Fruit fly (Drosophila melanogaster) whole organism, embryonic: Measurements from ENCODE around the gene Inx5.
A peak's percentile ranks its signal among the peaks of the same experiment; 100 is the strongest.

Experiments used
- Asciz ChIP-seq: fragments of 200-800 bp; sonication (Bioruptor generic); optimal IDR thresholded peaks from 2 replicates; lab custom pipeline; 2017; ENCODE audit warnings: missing biosample characterization, mild to moderate bottlenecking, missing genetic modification characterization, missing genetic modification reagents
- Awh ChIP-seq: fragments of 200-800 bp; sonication (Bioruptor generic); IDR thresholded peaks from 2 replicates; pipeline ENCODE4, ENCODE4 v1.3.6; 2022; ENCODE audit warnings: missing biosample characterization, missing genetic modification characterization
- CG10274 ChIP-seq: fragments of 200-800 bp; sonication (Bioruptor generic); optimal IDR thresholded peaks from 3 replicates; lab custom pipeline; 2017; ENCODE audit warnings: missing biosample characterization, mild to moderate bottlenecking, missing genetic modification characterization
- CG11398 ChIP-seq: fragments of 200-800 bp; sonication (Bioruptor generic); optimal IDR thresholded peaks from 2 replicates; lab custom pipeline; 2016; ENCODE audit warnings: missing biosample characterization, missing genetic modification characterization
- CG11456 ChIP-seq: fragments of 200-800 bp; sonication (Bioruptor generic); IDR thresholded peaks from 3 replicates; pipeline ENCODE4 v1.3.6; 2022; ENCODE audit warnings: missing biosample characterization, missing genetic modification characterization
- CG1233 ChIP-seq: fragments of 200-800 bp; sonication (Bioruptor generic); optimal IDR thresholded peaks from 4 replicates; lab custom pipeline; 2018; ENCODE audit warnings: missing biosample characterization, mild to moderate bottlenecking, missing genetic modification characterization
- CG13123 ChIP-seq: fragments of 200-800 bp; sonication (Bioruptor generic); optimal IDR thresholded peaks from 2 replicates; lab custom pipeline; 2016; ENCODE audit warnings: missing biosample characterization, missing genetic modification characterization
- CG13287 ChIP-seq: fragments of 200-800 bp; sonication (Bioruptor generic); IDR thresholded peaks from 2 replicates; pipeline ENCODE4 v1.3.6; 2022; ENCODE audit warnings: missing biosample characterization, missing genetic modification characterization; ENCODE audit not compliant: partially characterized antibody
- CG1602 ChIP-seq: fragments of 200-800 bp; sonication (Bioruptor generic); optimal IDR thresholded peaks from 3 replicates; lab custom pipeline; 2016; ENCODE audit warnings: missing biosample characterization, missing genetic modification characterization
- CG17328 ChIP-seq: fragments of 200-800 bp; sonication (Bioruptor generic); IDR thresholded peaks from 2 replicates; pipeline ENCODE4 v1.3.6; 2022; ENCODE audit warnings: missing biosample characterization, missing genetic modification characterization
- CG17829 ChIP-seq: fragments of 200-800 bp; optimal IDR thresholded peaks from 2 replicates; lab custom pipeline; 2019; ENCODE audit warnings: missing biosample characterization, mild to moderate bottlenecking, missing genetic modification characterization, moderate library complexity
- CG3726 ChIP-seq: fragments of 200-800 bp; sonication (Bioruptor generic); IDR thresholded peaks from 3 replicates; pipeline ENCODE4, ENCODE4 v1.3.6; 2022; ENCODE audit warnings: missing biosample characterization, missing genetic modification characterization
- CG4328 ChIP-seq: fragments of 200-800 bp; sonication (Bioruptor generic); optimal IDR thresholded peaks from 3 replicates; lab custom pipeline; 2017; ENCODE audit warnings: missing biosample characterization, missing genetic modification reagents, missing genetic modification characterization
- CG4360 ChIP-seq: fragments of 200-800 bp; sonication (Bioruptor generic); IDR thresholded peaks from 2 replicates; pipeline ENCODE4 v1.3.6; 2022; ENCODE audit warnings: missing biosample characterization, missing genetic modification characterization
- CG4854 ChIP-seq: fragments of 200-800 bp; sonication (Bioruptor generic); optimal IDR thresholded peaks from 2 replicates; lab custom pipeline; 2016; ENCODE audit warnings: missing biosample characterization, missing genetic modification characterization, inconsistent platforms
- CG5180 ChIP-seq: fragments of 200-800 bp; sonication (Bioruptor generic); optimal IDR thresholded peaks from 3 replicates; lab custom pipeline; 2017; ENCODE audit warnings: missing biosample characterization, missing genetic modification characterization, mild to moderate bottlenecking, moderate library complexity, missing genetic modification reagents
- CG6683 ChIP-seq: fragments of 200-800 bp; sonication (Bioruptor generic); optimal IDR thresholded peaks from 2 replicates; lab custom pipeline; 2017; ENCODE audit warnings: missing biosample characterization, mild to moderate bottlenecking, missing genetic modification characterization, missing genetic modification reagents
- CG6854 ChIP-seq: fragments of 200-800 bp; sonication (Bioruptor generic); optimal IDR thresholded peaks from 3 replicates; lab custom pipeline; 2017; ENCODE audit warnings: missing biosample characterization, mild to moderate bottlenecking, missing genetic modification characterization
- CG7271 ChIP-seq: fragments of 200-800 bp; sonication (Bioruptor generic); optimal IDR thresholded peaks from 2 replicates; lab custom pipeline; 2018; ENCODE audit warnings: missing biosample characterization, mild to moderate bottlenecking, missing genetic modification characterization, moderate library complexity
- CG7372 ChIP-seq: fragments of 200-800 bp; sonication (Bioruptor generic); IDR thresholded peaks from 2 replicates; pipeline ENCODE4 v1.3.6; 2022; ENCODE audit warnings: missing biosample characterization, missing genetic modification characterization
- CG9817 ChIP-seq: fragments of 200-800 bp; sonication (Bioruptor generic); optimal IDR thresholded peaks from 2 replicates; lab custom pipeline; 2018; ENCODE audit warnings: missing biosample characterization, mild to moderate bottlenecking, missing genetic modification characterization, moderate library complexity
- CrebB ChIP-seq: fragments of 200-800 bp; sonication (Bioruptor generic); optimal IDR thresholded peaks from 3 replicates; lab custom pipeline; 2018; ENCODE audit warnings: missing biosample characterization, mild to moderate bottlenecking, missing genetic modification characterization
- Doc3 ChIP-seq: fragments of 200-800 bp; sonication (Bioruptor generic); IDR thresholded peaks from 3 replicates; pipeline ENCODE4 v1.3.6; 2022; ENCODE audit warnings: missing biosample characterization, missing genetic modification characterization; ENCODE audit not compliant: partially characterized antibody
- E2f2 ChIP-seq: fragments of 200-800 bp; sonication (Bioruptor generic); IDR thresholded peaks from 2 replicates; pipeline ENCODE4 v1.3.6; 2022; ENCODE audit warnings: missing biosample characterization, missing genetic modification characterization
- Fer3 ChIP-seq: fragments of 200-800 bp; sonication (Bioruptor generic); optimal IDR thresholded peaks from 2 replicates; lab custom pipeline; 2018; ENCODE audit warnings: missing biosample characterization, mild to moderate bottlenecking, missing genetic modification characterization, moderate library complexity
- H15 ChIP-seq: fragments of 200-800 bp; sonication (Bioruptor generic); IDR thresholded peaks from 3 replicates; pipeline ENCODE4 v1.3.6; 2022; ENCODE audit warnings: missing biosample characterization, missing genetic modification characterization
- Jarid2 ChIP-seq: fragments of 200-800 bp; sonication (Bioruptor generic); optimal IDR thresholded peaks from 3 replicates; lab custom pipeline; 2017; ENCODE audit warnings: mild to moderate bottlenecking, missing biosample characterization, missing genetic modification reagents, missing genetic modification characterization
- Kr ChIP-seq: fragments of 200-800 bp; sonication (Bioruptor generic); optimal IDR thresholded peaks from 2 replicates; lab custom pipeline; 2017; ENCODE audit warnings: missing biosample characterization, mild to moderate bottlenecking, missing genetic modification characterization
- Lim3 ChIP-seq: fragments of 200-800 bp; sonication (Bioruptor generic); IDR thresholded peaks from 2 replicates; pipeline ENCODE4 v1.3.6; 2022; ENCODE audit warnings: missing biosample characterization, missing genetic modification characterization
- Med ChIP-seq: fragments of 200-800 bp; sonication (Bioruptor generic); peaks from one replicate; lab custom pipeline; 2016; ENCODE audit warnings: missing biosample characterization, missing genetic modification characterization, mild to moderate bottlenecking, inconsistent platforms, moderate library complexity
- Mes4 ChIP-seq: fragments of 200-800 bp; sonication (Bioruptor generic); optimal IDR thresholded peaks from 2 replicates; lab custom pipeline; 2016; ENCODE audit warnings: missing biosample characterization, missing genetic modification characterization
- NFAT ChIP-seq: fragments of 200-800 bp; sonication (Bioruptor generic); IDR thresholded peaks from 2 replicates; pipeline ENCODE4 v1.3.6; 2022; ENCODE audit warnings: missing biosample characterization, missing genetic modification characterization
- Rfx ChIP-seq: fragments of 200-800 bp; sonication (Bioruptor generic); IDR thresholded peaks from 2 replicates; pipeline ENCODE4 v1.3.6; 2022; ENCODE audit warnings: missing biosample characterization, missing genetic modification characterization
- Sox102F ChIP-seq: fragments of 200-800 bp; sonication (Bioruptor generic); optimal IDR thresholded peaks from 2 replicates; lab custom pipeline; 2018; ENCODE audit warnings: missing biosample characterization, mild to moderate bottlenecking, missing genetic modification characterization, moderate library complexity
- bbx ChIP-seq: fragments of 200-800 bp; sonication (Bioruptor generic); IDR thresholded peaks from 2 replicates; pipeline ENCODE4 v1.3.6; 2022; ENCODE audit warnings: missing biosample characterization, missing genetic modification characterization; ENCODE audit not compliant: partially characterized antibody
- btn ChIP-seq: fragments of 200-800 bp; sonication (Bioruptor generic); optimal IDR thresholded peaks from 2 replicates; lab custom pipeline; 2016; ENCODE audit warnings: missing biosample characterization, missing genetic modification characterization
- cg ChIP-seq: fragments of 200-800 bp; sonication (Bioruptor generic); optimal IDR thresholded peaks from 3 replicates; lab custom pipeline; 2019; ENCODE audit warnings: missing biosample characterization, mild to moderate bottlenecking, missing genetic modification characterization, moderate library complexity
- chif ChIP-seq, 2 experiments: fragments of 200-800 bp; sonication (Bioruptor generic); optimal IDR thresholded peaks; 3 replicates each; lab custom pipeline; 2016; ENCODE audit warnings: missing biosample characterization in 2 of 2, missing genetic modification characterization in 2 of 2
- chm ChIP-seq: fragments of 200-800 bp; sonication (Bioruptor generic); IDR thresholded peaks from 2 replicates; pipeline ENCODE4 v1.3.6; 2022; ENCODE audit warnings: missing biosample characterization, missing genetic modification characterization
- crol ChIP-seq: fragments of 200-800 bp; sonication (Bioruptor generic); IDR thresholded peaks from 2 replicates; pipeline ENCODE4 v1.3.6; 2022; ENCODE audit warnings: missing biosample characterization, missing genetic modification characterization
- danr ChIP-seq: fragments of 200-800 bp; sonication (Bioruptor generic); IDR thresholded peaks from 2 replicates; pipeline ENCODE4 v1.3.6; 2022; ENCODE audit warnings: missing biosample characterization, missing genetic modification characterization
- eve ChIP-seq, 2 experiments: fragments of >200 bp; optimal IDR thresholded peaks; 2 replicates each; lab custom pipeline; 2017; ENCODE audit warnings: missing biosample characterization in 2 of 2, missing genetic modification characterization in 2 of 2
- exex ChIP-seq: fragments of 200-800 bp; sonication (Bioruptor generic); optimal IDR thresholded peaks from 4 replicates; lab custom pipeline; 2018; ENCODE audit warnings: missing biosample characterization, mild to moderate bottlenecking, missing genetic modification characterization, moderate library complexity
- gcm2 ChIP-seq: fragments of 200-800 bp; sonication (Bioruptor generic); optimal IDR thresholded peaks from 2 replicates; lab custom pipeline; 2016; ENCODE audit warnings: missing biosample characterization, missing genetic modification characterization
- gfzf ChIP-seq: fragments of 200-800 bp; sonication (Bioruptor generic); optimal IDR thresholded peaks from 2 replicates; lab custom pipeline; 2016; ENCODE audit warnings: missing biosample characterization, mild to moderate bottlenecking, missing genetic modification characterization, moderate library complexity
- grau ChIP-seq: fragments of 200-800 bp; optimal IDR thresholded peaks from 3 replicates; lab custom pipeline; 2019; ENCODE audit warnings: missing biosample characterization, mild to moderate bottlenecking, missing genetic modification characterization, moderate library complexity
- maf-S ChIP-seq: fragments of 200-800 bp; sonication (Bioruptor generic); optimal IDR thresholded peaks from 2 replicates; lab custom pipeline; 2016; ENCODE audit warnings: missing biosample characterization, missing genetic modification characterization
- nerfin-2 ChIP-seq: fragments of 200-800 bp; sonication (Bioruptor generic); IDR thresholded peaks from 2 replicates; pipeline ENCODE4 v1.3.6; 2022; ENCODE audit warnings: missing biosample characterization, missing genetic modification characterization; ENCODE audit not compliant: partially characterized antibody
- pnt ChIP-seq: fragments of 200-800 bp; sonication (Bioruptor generic); optimal IDR thresholded peaks from 3 replicates; lab custom pipeline; 2016; ENCODE audit warnings: missing biosample characterization, missing genetic modification characterization
- sens-2 ChIP-seq: fragments of 200-800 bp; sonication (Bioruptor generic); IDR thresholded peaks from 2 replicates; pipeline ENCODE4 v1.3.6; 2022; ENCODE audit warnings: missing biosample characterization, missing genetic modification characterization
- tio ChIP-seq: fragments of 200-800 bp; sonication (Bioruptor generic); optimal IDR thresholded peaks from 2 replicates; lab custom pipeline; 2017; ENCODE audit warnings: missing biosample characterization, missing genetic modification characterization, inconsistent platforms
- yki ChIP-seq: fragments of >200 bp; optimal IDR thresholded peaks from 3 replicates; lab custom pipeline; 2018
- zfh2 ChIP-seq: fragments of 200-800 bp; sonication (Bioruptor generic); optimal IDR thresholded peaks from 2 replicates; lab custom pipeline; 2016; ENCODE audit warnings: missing biosample characterization, missing genetic modification characterization

Gene Inx5

dm6 chrX:19159942-19160341 lies 10.7 kb downstream of the Inx5 start (continued):
- TF ChIP-seq CG4360, result no peak
- no peak for TF ChIP-seq chm (GFP tag; lab: Robert Waterston, UW)
- TF ChIP-seq Kr (GFP tag; lab: Kevin White, UChicago), result no peak
- TF ChIP-seq Rfx (GFP tag; lab: Robert Waterston, UW), result no peak
- no peak for TF ChIP-seq Jarid2 (GFP tag; lab: Kevin White, UChicago)
- TF ChIP-seq exex (tag; lab: Kevin White, UChicago), result no peak
- TF ChIP-seq CG7372 (GFP tag; lab: Robert Waterston, UW), result no peak
- TF ChIP-seq sens-2 (GFP tag; lab: Robert Waterston, UW), result no peak
- TF ChIP-seq CG17328, result peak; percentile 21; the same call in 1 of the 2 replicates
- TF ChIP-seq Sox102F (GFP tag; lab: Kevin White, UChicago), result peak; percentile 64
- TF ChIP-seq CG13287 (GFP tag; lab: Robert Waterston, UW), result no peak
- no peak for TF ChIP-seq nerfin-2
- TF ChIP-seq Mes4 (GFP tag; lab: Kevin White, UChicago), result no peak
- TF ChIP-seq E2f2 (GFP tag; lab: Robert Waterston, UW), result no peak
- TF ChIP-seq crol (GFP tag; lab: Robert Waterston, UW), result no peak
- TF ChIP-seq tio (GFP tag; lab: Kevin White, UChicago), result no peak
- peak; percentile 41 for TF ChIP-seq cg
- TF ChIP-seq gfzf (GFP tag; lab: Kevin White, UChicago), result no peak
- TF ChIP-seq grau (tag; lab: Kevin White, UChicago), result peak; percentile 33
- TF ChIP-seq btn (GFP tag; lab: Kevin White, UChicago), result no peak
- TF ChIP-seq yki, result no peak
- TF ChIP-seq CG1602 (GFP tag; lab: Kevin White, UChicago), result no peak
- no peak for TF ChIP-seq zfh2 (GFP tag; lab: Kevin White, UChicago)
- no peak for TF ChIP-seq chif (GFP tag; optimal IDR thresholded peaks at IDR 0.05; lab: Kevin White, UChicago)
- TF ChIP-seq Med (GFP tag; lab: Kevin White, UChicago), result no peak
- no peak for TF ChIP-seq CG6683
- TF ChIP-seq CG13123 (GFP tag; lab: Kevin White, UChicago), result no peak
- TF ChIP-seq CG3726 (GFP tag; lab: Robert Waterston, UW), result no peak
- TF ChIP-seq CG10274 (GFP tag; lab: Kevin White, UChicago), result peak; percentile 35
- TF ChIP-seq Doc3 (GFP tag; lab: Robert Waterston, UW), result no peak
- TF ChIP-seq NFAT (GFP tag; lab: Robert Waterston, UW), result no peak
- no peak for TF ChIP-seq CG9817
- TF ChIP-seq H15 (GFP tag; lab: Robert Waterston, UW), result no peak
- TF ChIP-seq gcm2, result no peak
- no peak for TF ChIP-seq maf-S (GFP tag; lab: Kevin White, UChicago)
- peak; percentile 25 for TF ChIP-seq Asciz
- no peak for TF ChIP-seq CG6854 (GFP tag; lab: Kevin White, UChicago)
- no peak for TF ChIP-seq CG11398 (GFP tag; lab: Kevin White, UChicago)
- no peak for TF ChIP-seq Lim3 (GFP tag; lab: Robert Waterston, UW)
- TF ChIP-seq CG11456 (GFP tag; lab: Robert Waterston, UW), result no peak
- TF ChIP-seq pnt (GFP tag; lab: Kevin White, UChicago), result no peak
- no peak for TF ChIP-seq CrebB
- peak; percentile 1 for TF ChIP-seq CG17829 (tag; lab: Kevin White, UChicago)
- no peak for TF ChIP-seq eve (GFP tag; optimal IDR thresholded peaks at IDR 0.05; lab: Kevin White, UChicago)
- no peak for TF ChIP-seq danr (GFP tag; lab: Robert Waterston, UW)
- TF ChIP-seq CG4854 (GFP tag; lab: Kevin White, UChicago), result no peak
- no peak for TF ChIP-seq CG7271
- no peak for TF ChIP-seq CG1233 (GFP tag; lab: Kevin White, UChicago)
- no peak for TF ChIP-seq bbx (GFP tag; lab: Robert Waterston, UW)
- TF ChIP-seq Fer3 (tag; lab: Kevin White, UChicago), result no peak
- no peak for TF ChIP-seq CG5180
- TF ChIP-seq Awh, result no peak
- TF ChIP-seq CG4328 (GFP tag; lab: Kevin White, UChicago), result no peak
